Worm (Caenorhabditis elegans) whole organism, L2 larva: ENCODE data around the gene wdr-60.

Experiments
- ZK546.5 ChIP-seq: sonication (generic microtip); optimal IDR thresholded peaks from 2 replicates; lab custom pipeline; 2017; ENCODE audit warnings: missing biosample characterization, missing genetic modification characterization
- ama-1 ChIP-seq: fragments of 150-350 bp; optimal IDR thresholded peaks from 2 replicates; lab custom pipeline; 2018; ENCODE audit warnings: inconsistent platforms
- dmd-4 ChIP-seq: sonication (generic microtip); optimal IDR thresholded peaks from 2 replicates; lab custom pipeline; 2017; ENCODE audit warnings: missing biosample characterization, missing genetic modification characterization
- lin-13 ChIP-seq: fragments of 150-350 bp; optimal IDR thresholded peaks from 2 replicates; lab custom pipeline; 2014; ENCODE audit warnings: missing biosample characterization, missing genetic modification reagents, missing genetic modification characterization
- mdl-1 ChIP-seq, 2 experiments: fragments of 150-350 bp in 1 of 2; sonication (generic microtip) in 1 of 2; optimal IDR thresholded peaks; 2 replicates each; lab custom pipeline; 2017; ENCODE audit warnings: missing biosample characterization in 2 of 2, missing genetic modification characterization in 2 of 2
- nhr-11 ChIP-seq: fragments of 150-350 bp; optimal IDR thresholded peaks from 2 replicates; lab custom pipeline; 2014; ENCODE audit warnings: missing biosample characterization, missing genetic modification characterization
- nhr-12 ChIP-seq: fragments of 150-350 bp; optimal IDR thresholded peaks from 2 replicates; lab custom pipeline; 2014; ENCODE audit warnings: missing biosample characterization, missing genetic modification characterization
- nhr-25 ChIP-seq: fragments of 150-350 bp; sonication (generic microtip); optimal IDR thresholded peaks from 3 replicates; lab custom pipeline; 2014; ENCODE audit warnings: missing biosample characterization, missing genetic modification characterization
- skn-1 ChIP-seq: sonication (generic microtip); optimal IDR thresholded peaks from 2 replicates; lab custom pipeline; 2017; ENCODE audit warnings: missing biosample characterization, missing genetic modification characterization
- snpc-4 ChIP-seq: fragments of 150-350 bp; optimal IDR thresholded peaks from 2 replicates; lab custom pipeline; 2014; ENCODE audit warnings: missing biosample characterization, missing genetic modification characterization
- unc-55 ChIP-seq: fragments of 150-350 bp; sonication (generic microtip); optimal IDR thresholded peaks from 3 replicates; lab custom pipeline; 2014; ENCODE audit warnings: missing biosample characterization, missing genetic modification reagents, missing genetic modification characterization
- unc-62 ChIP-seq: fragments of 150-350 bp; optimal IDR thresholded peaks from 2 replicates; lab custom pipeline; 2014; ENCODE audit warnings: missing biosample characterization, missing genetic modification reagents, missing genetic modification characterization
- zag-1 ChIP-seq: fragments of 150-350 bp; optimal IDR thresholded peaks from 2 replicates; lab custom pipeline; 2014; ENCODE audit warnings: missing biosample characterization, missing genetic modification characterization

- TF ChIP-seq zag-1 (tag; lab: Kevin White, UChicago) (no peak), dmd-4 (tag; lab: Kevin White, UChicago) (no peak), skn-1 (tag; lab: Kevin White, UChicago) (no peak), unc-55 (no peak), nhr-12 (tag; lab: Kevin White, UChicago) (no peak), lin-13 (no peak), ama-1 (lab: Kevin White, UChicago) (no peak), nhr-11 (tag; lab: Kevin White, UChicago) (no peak), unc-62 (GFP tag; lab: Kevin White, UChicago) (no peak), nhr-25 (tag; lab: Kevin White, UChicago) (no peak), snpc-4 (tag; lab: Kevin White, UChicago) (no peak), mdl-1 (tag; optimal IDR thresholded peaks at IDR 0.05; lab: Kevin White, UChicago) (no peak), ZK546.5 (tag; lab: Kevin White, UChicago) (no peak)
Observed at ce11 chrIII:4965271-4965670, 21.7 kb upstream of the wdr-60 start, which contains the start of gene nca-2.
